Fruit fly (Drosophila melanogaster) whole organism, prepupa: ENCODE data around the gene Cad88C.

Experiments used
- Blimp-1 ChIP-seq: fragments of 200-800 bp; sonication (Bioruptor generic); optimal IDR thresholded peaks from 3 replicates; lab custom pipeline; 2017; ENCODE audit warnings: missing biosample characterization, missing genetic modification characterization, mild to moderate bottlenecking, moderate library complexity, missing genetic modification reagents
- CG11902 ChIP-seq: fragments of 200-800 bp; sonication (Bioruptor generic); optimal IDR thresholded peaks from 3 replicates; lab custom pipeline; 2016; ENCODE audit warnings: missing biosample characterization, missing genetic modification characterization
- CG1621 ChIP-seq: fragments of 200-800 bp; sonication (Bioruptor generic); optimal IDR thresholded peaks from 3 replicates; lab custom pipeline; 2018; ENCODE audit warnings: missing biosample characterization, mild to moderate bottlenecking, missing genetic modification characterization
- CG6792 ChIP-seq: fragments of 200-800 bp; sonication (Bioruptor generic); optimal IDR thresholded peaks from 3 replicates; lab custom pipeline; 2016; ENCODE audit warnings: missing biosample characterization, missing genetic modification characterization
- Ets21C ChIP-seq: fragments of 200-800 bp; sonication (Bioruptor generic); optimal IDR thresholded peaks from 3 replicates; lab custom pipeline; 2016; ENCODE audit warnings: missing biosample characterization, missing genetic modification characterization
- Hr4 ChIP-seq: fragments of 200-800 bp; sonication (Bioruptor generic); optimal IDR thresholded peaks from 3 replicates; lab custom pipeline; 2016; ENCODE audit warnings: missing biosample characterization, missing genetic modification characterization
- Lpt ChIP-seq: fragments of 200-800 bp; sonication (Bioruptor generic); optimal IDR thresholded peaks from 3 replicates; lab custom pipeline; 2016; ENCODE audit warnings: missing biosample characterization, missing genetic modification characterization
- Met ChIP-seq: fragments of 200-800 bp; sonication (Bioruptor generic); optimal IDR thresholded peaks from 3 replicates; lab custom pipeline; 2016; ENCODE audit warnings: missing biosample characterization, missing genetic modification characterization
- OdsH ChIP-seq: fragments of 200-800 bp; sonication (Bioruptor generic); optimal IDR thresholded peaks from 3 replicates; lab custom pipeline; 2016; ENCODE audit warnings: missing biosample characterization, missing genetic modification characterization
- esn ChIP-seq: fragments of 200-800 bp; sonication (Bioruptor generic); optimal IDR thresholded peaks from 2 replicates; lab custom pipeline; 2016; ENCODE audit warnings: missing biosample characterization, mild to moderate bottlenecking, missing genetic modification characterization, moderate library complexity
- lz ChIP-seq: fragments of 200-800 bp; sonication (Bioruptor generic); optimal IDR thresholded peaks from 3 replicates; lab custom pipeline; 2016; ENCODE audit warnings: missing biosample characterization, missing genetic modification characterization
- salr ChIP-seq, 2 experiments: fragments of 200-800 bp; sonication (Bioruptor generic); optimal IDR thresholded peaks; 3 replicates each; lab custom pipeline; 2016 to 2018; ENCODE audit warnings: missing biosample characterization in 2 of 2, missing genetic modification characterization in 2 of 2, mild to moderate bottlenecking in 1 of 2

DNA sequence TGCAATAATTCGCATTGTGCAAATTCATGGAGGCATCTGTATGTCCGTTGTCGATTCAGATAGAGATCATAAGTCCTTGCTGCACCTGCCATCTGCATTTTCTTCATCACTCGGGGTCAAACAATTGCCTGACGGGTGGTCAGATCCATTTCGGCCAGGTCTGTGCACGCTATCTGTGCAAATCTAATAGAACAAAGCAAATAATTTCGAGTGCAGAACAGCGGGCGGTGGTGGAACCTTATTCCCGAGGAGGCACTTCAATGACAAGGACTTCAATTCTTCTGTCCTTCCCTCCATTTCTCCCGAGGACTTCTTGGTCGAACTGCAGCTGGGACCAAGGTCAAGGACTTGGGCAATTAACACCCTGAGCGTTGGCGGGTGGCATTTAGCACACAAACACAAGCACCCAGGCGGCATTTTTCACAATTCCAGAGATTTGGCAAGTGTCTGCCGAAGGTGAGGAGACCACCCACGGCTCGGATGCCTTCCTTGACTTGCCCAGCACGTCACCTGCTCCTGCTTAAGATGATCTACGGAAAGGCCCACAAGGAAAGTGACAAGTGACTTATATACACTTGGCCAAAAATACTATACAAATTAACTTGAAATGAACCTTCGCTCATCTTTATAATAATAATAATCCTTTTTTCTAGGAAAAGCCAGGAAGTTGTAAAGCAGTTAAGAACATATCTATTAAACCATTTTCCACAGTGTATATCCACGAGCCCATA lies 49.3 kb downstream of the Cad88C start:
- TF ChIP-seq OdsH (GFP tag; lab: Kevin White, UChicago) (no peak), CG11902 (GFP tag; lab: Kevin White, UChicago) (no peak), CG1621 (tag; lab: Kevin White, UChicago) (no peak), salr (GFP tag; optimal IDR thresholded peaks at IDR 0.05; lab: Kevin White, UChicago) (no peak), CG6792 (GFP tag; lab: Kevin White, UChicago) (no peak), lz (GFP tag; lab: Kevin White, UChicago) (no peak), Met (no peak), Lpt (GFP tag; lab: Kevin White, UChicago) (no peak), Blimp-1 (no peak), Hr4 (GFP tag; lab: Kevin White, UChicago) (no peak), esn (no peak), Ets21C (GFP tag; lab: Kevin White, UChicago) (no peak)
